Fruit fly (Drosophila melanogaster) whole organism, embryonic: ENCODE results near the gene Mst85C.

ENCODE experiments used
- B-H2 ChIP-seq: fragments of 200-800 bp; sonication (Bioruptor generic); optimal IDR thresholded peaks from 2 replicates; lab custom pipeline; 2018; ENCODE audit warnings: missing biosample characterization, mild to moderate bottlenecking, missing genetic modification characterization
- CG10321 ChIP-seq: fragments of 200-800 bp; sonication (Bioruptor generic); IDR thresholded peaks from 2 replicates; pipeline ENCODE4 v1.3.6; 2022; ENCODE audit warnings: missing biosample characterization, missing genetic modification characterization
- CG10462 ChIP-seq: fragments of 200-800 bp; sonication (Bioruptor generic); optimal IDR thresholded peaks from 2 replicates; lab custom pipeline; 2016; ENCODE audit warnings: missing biosample characterization, missing genetic modification characterization
- CG10959 ChIP-seq: fragments of 200-800 bp; sonication (Bioruptor generic); IDR thresholded peaks from 2 replicates; pipeline ENCODE4 v1.3.6; 2022; ENCODE audit warnings: missing biosample characterization, missing genetic modification characterization
- CG11695 ChIP-seq: fragments of 200-800 bp; sonication (Bioruptor generic); IDR thresholded peaks from 3 replicates; pipeline ENCODE4 v1.3.6; 2022; ENCODE audit warnings: missing biosample characterization, missing genetic modification characterization
- CG12071 ChIP-seq: fragments of 200-800 bp; sonication (Bioruptor generic); optimal IDR thresholded peaks from 3 replicates; lab custom pipeline; 2018; ENCODE audit warnings: missing biosample characterization, mild to moderate bottlenecking, missing genetic modification characterization
- CG12219 ChIP-seq: fragments of 200-800 bp; sonication (Bioruptor generic); optimal IDR thresholded peaks from 3 replicates; lab custom pipeline; 2018; ENCODE audit warnings: missing biosample characterization, mild to moderate bottlenecking, missing genetic modification characterization
- CG13424 ChIP-seq: fragments of 200-800 bp; sonication (Bioruptor generic); optimal IDR thresholded peaks from 2 replicates; lab custom pipeline; 2019; ENCODE audit warnings: missing biosample characterization, mild to moderate bottlenecking, missing genetic modification characterization, moderate library complexity
- CG13775 ChIP-seq: fragments of 200-800 bp; sonication (Bioruptor generic); optimal IDR thresholded peaks from 3 replicates; lab custom pipeline; 2017; ENCODE audit warnings: missing biosample characterization, mild to moderate bottlenecking, missing genetic modification characterization
- CG14014 ChIP-seq: fragments of 200-800 bp; sonication (Bioruptor generic); IDR thresholded peaks from 2 replicates; pipeline ENCODE4 v1.3.6; 2022; ENCODE audit warnings: missing biosample characterization, missing genetic modification characterization
- CG15479 ChIP-seq: fragments of 200-800 bp; sonication (Bioruptor generic); optimal IDR thresholded peaks from 3 replicates; lab custom pipeline; 2019; ENCODE audit warnings: missing biosample characterization, mild to moderate bottlenecking, missing genetic modification characterization, moderate library complexity
- CG16813 ChIP-seq: fragments of 200-800 bp; sonication (Bioruptor generic); IDR thresholded peaks from 3 replicates; pipeline ENCODE4 v1.3.6; 2022; ENCODE audit warnings: missing biosample characterization, missing genetic modification characterization; ENCODE audit not compliant: partially characterized antibody
- CG18262 ChIP-seq: fragments of 200-800 bp; optimal IDR thresholded peaks from 3 replicates; lab custom pipeline; 2019; ENCODE audit warnings: missing biosample characterization, mild to moderate bottlenecking, missing genetic modification characterization, moderate library complexity
- CG18619 ChIP-seq: fragments of 200-800 bp; sonication (Bioruptor generic); optimal IDR thresholded peaks from 3 replicates; lab custom pipeline; 2017; ENCODE audit warnings: missing biosample characterization, mild to moderate bottlenecking, missing genetic modification characterization
- CG3163 ChIP-seq: fragments of 200-800 bp; sonication (Bioruptor generic); optimal IDR thresholded peaks from 3 replicates; lab custom pipeline; 2016; ENCODE audit warnings: missing biosample characterization, missing genetic modification characterization
- CG43689 ChIP-seq: fragments of 200-800 bp; sonication (Bioruptor generic); IDR thresholded peaks from 2 replicates; pipeline ENCODE4 v1.3.6; 2022; ENCODE audit warnings: missing biosample characterization, missing genetic modification characterization
- CG4424 ChIP-seq: fragments of 200-800 bp; sonication (Bioruptor generic); optimal IDR thresholded peaks from 3 replicates; lab custom pipeline; 2016; ENCODE audit warnings: missing biosample characterization, missing genetic modification characterization
- CG8359 ChIP-seq: fragments of 200-800 bp; sonication (Bioruptor generic); optimal IDR thresholded peaks from 2 replicates; lab custom pipeline; 2017; ENCODE audit warnings: missing biosample characterization, mild to moderate bottlenecking, missing genetic modification characterization, borderline replicate concordance
- CG9727 ChIP-seq: fragments of 200-800 bp; sonication (Bioruptor generic); optimal IDR thresholded peaks from 3 replicates; lab custom pipeline; 2017; ENCODE audit warnings: missing biosample characterization, mild to moderate bottlenecking, missing genetic modification characterization
- Dref ChIP-seq: fragments of 200-800 bp; sonication (Bioruptor generic); IDR thresholded peaks from 2 replicates; pipeline ENCODE4 v1.3.6; 2022; ENCODE audit warnings: missing biosample characterization, missing genetic modification characterization
- Eip74EF ChIP-seq, 2 experiments: fragments of 200-800 bp in 1 of 2; fragments of >200 bp in 1 of 2; sonication (Bioruptor generic) in 1 of 2; optimal IDR thresholded peaks; 2 replicates each; lab custom pipeline; 2017 to 2019; ENCODE audit warnings: missing biosample characterization in 2 of 2, missing genetic modification characterization in 2 of 2, mild to moderate bottlenecking in 1 of 2, moderate library complexity in 1 of 2
- GATAe ChIP-seq: fragments of 200-800 bp; sonication (Bioruptor generic); conservative IDR thresholded peaks from 2 replicates; pipeline ENCODE4 v1.3.6; 2022; ENCODE audit warnings: missing biosample characterization, missing genetic modification characterization
- HLH3B ChIP-seq: fragments of 200-800 bp; sonication (Bioruptor generic); IDR thresholded peaks from 2 replicates; pipeline ENCODE4 v1.3.6; 2022; ENCODE audit warnings: missing biosample characterization, missing genetic modification characterization
- Hr78 ChIP-seq, 2 experiments: fragments of 200-800 bp in 1 of 2; fragments of >200 bp in 1 of 2; sonication (Bioruptor generic) in 1 of 2; optimal IDR thresholded peaks; 2 replicates each; lab custom pipeline; 2017 to 2019; ENCODE audit warnings: missing biosample characterization in 2 of 2, missing genetic modification characterization in 2 of 2, mild to moderate bottlenecking in 1 of 2, moderate library complexity in 1 of 2
- Lim3 ChIP-seq: fragments of 200-800 bp; sonication (Bioruptor generic); IDR thresholded peaks from 2 replicates; pipeline ENCODE4 v1.3.6; 2022; ENCODE audit warnings: missing biosample characterization, missing genetic modification characterization
- MESR4 ChIP-seq: fragments of 200-800 bp; sonication (Bioruptor generic); optimal IDR thresholded peaks from 2 replicates; lab custom pipeline; 2018; ENCODE audit warnings: missing biosample characterization, mild to moderate bottlenecking, missing genetic modification characterization, moderate library complexity
- Mad ChIP-seq: fragments of 200-800 bp; sonication (Bioruptor generic); optimal IDR thresholded peaks from 2 replicates; lab custom pipeline; 2016; ENCODE audit warnings: missing biosample characterization, missing genetic modification characterization
- Mes4 ChIP-seq: fragments of 200-800 bp; sonication (Bioruptor generic); optimal IDR thresholded peaks from 2 replicates; lab custom pipeline; 2016; ENCODE audit warnings: missing biosample characterization, missing genetic modification characterization
- NfI ChIP-seq: fragments of 200-800 bp; sonication (Bioruptor generic); optimal IDR thresholded peaks from 3 replicates; lab custom pipeline; 2018; ENCODE audit warnings: missing biosample characterization, mild to moderate bottlenecking, missing genetic modification characterization, moderate library complexity
- Rx ChIP-seq: fragments of 200-800 bp; sonication (Bioruptor generic); IDR thresholded peaks from 2 replicates; pipeline ENCODE4 v1.3.6; 2022; ENCODE audit warnings: missing biosample characterization, missing genetic modification characterization
- Scr ChIP-seq: fragments of 200-800 bp; sonication (Bioruptor generic); IDR thresholded peaks from 2 replicates; pipeline ENCODE4 v1.3.6; 2022; ENCODE audit warnings: missing biosample characterization, missing genetic modification characterization; ENCODE audit not compliant: partially characterized antibody
- Usf ChIP-seq: fragments of 200-800 bp; sonication (Bioruptor generic); optimal IDR thresholded peaks from 2 replicates; lab custom pipeline; 2017; ENCODE audit warnings: missing genotype, missing biosample characterization, missing genetic modification characterization
- ash1 ChIP-seq: fragments of 200-800 bp; sonication (Bioruptor generic); optimal IDR thresholded peaks from 2 replicates; lab custom pipeline; 2018; ENCODE audit warnings: missing biosample characterization, mild to moderate bottlenecking, missing genetic modification characterization
- bcd ChIP-seq: fragments of 200-800 bp; sonication (Bioruptor generic); optimal IDR thresholded peaks from 2 replicates; lab custom pipeline; 2017; ENCODE audit warnings: missing biosample characterization, mild to moderate bottlenecking, missing genetic modification characterization
- fru ChIP-seq: fragments of >200 bp; optimal IDR thresholded peaks from 2 replicates; lab custom pipeline; 2017
- h ChIP-seq: fragments of >200 bp; optimal IDR thresholded peaks from 2 replicates; lab custom pipeline; 2017
- hkb ChIP-seq, 2 experiments: fragments of 200-800 bp in 1 of 2; fragments of >200 bp in 1 of 2; sonication (Bioruptor generic) in 1 of 2; IDR thresholded peaks in 1 of 2; optimal IDR thresholded peaks in 1 of 2; 2 replicates each; pipeline versions ENCODE4 v1.3.6 to Lab custom; 2017 to 2022; ENCODE audit warnings: missing biosample characterization in 1 of 2, missing genetic modification characterization in 1 of 2
- lilli ChIP-seq: fragments of 200-800 bp; sonication (Bioruptor generic); optimal IDR thresholded peaks from 3 replicates; lab custom pipeline; 2016; ENCODE audit warnings: missing biosample characterization, missing genetic modification characterization
- odd ChIP-seq: fragments of 200-800 bp; sonication (Bioruptor generic); optimal IDR thresholded peaks from 2 replicates; lab custom pipeline; 2017; ENCODE audit warnings: missing biosample characterization, mild to moderate bottlenecking, missing genetic modification characterization
- phol ChIP-seq: fragments of 200-800 bp; sonication (Bioruptor generic); optimal IDR thresholded peaks from 3 replicates; lab custom pipeline; 2018; ENCODE audit warnings: missing biosample characterization, mild to moderate bottlenecking, missing genetic modification characterization, moderate library complexity
- schlank ChIP-seq: fragments of 200-800 bp; sonication (Bioruptor generic); optimal IDR thresholded peaks from 2 replicates; lab custom pipeline; 2018; ENCODE audit warnings: missing biosample characterization, mild to moderate bottlenecking, missing genetic modification characterization
- sim ChIP-seq: fragments of 200-800 bp; sonication (Bioruptor generic); IDR thresholded peaks from 2 replicates; pipeline ENCODE4 v1.3.6; 2022; ENCODE audit warnings: missing biosample characterization, missing genetic modification characterization
- usp ChIP-seq: fragments of >200 bp; optimal IDR thresholded peaks from 2 replicates; lab custom pipeline; 2017; ENCODE audit warnings: missing biosample characterization, missing genetic modification characterization
- zen2 ChIP-seq: fragments of 200-800 bp; sonication (Bioruptor generic); IDR thresholded peaks from 3 replicates; pipeline ENCODE4 v1.3.6; 2022; ENCODE audit warnings: missing biosample characterization, missing genetic modification characterization; ENCODE audit not compliant: partially characterized antibody
- zfh2 ChIP-seq: fragments of 200-800 bp; sonication (Bioruptor generic); optimal IDR thresholded peaks from 2 replicates; lab custom pipeline; 2016; ENCODE audit warnings: missing biosample characterization, missing genetic modification characterization

Mst85C gene

dm6 chr3R:9031797-9032418 is 16.5 kb upstream of the Mst85C start (continued):
- peak in 1 of 2 experiments; percentile 68 for TF ChIP-seq Eip74EF (GFP tag; optimal IDR thresholded peaks at IDR 0.05; lab: Kevin White, UChicago)

DNA sequence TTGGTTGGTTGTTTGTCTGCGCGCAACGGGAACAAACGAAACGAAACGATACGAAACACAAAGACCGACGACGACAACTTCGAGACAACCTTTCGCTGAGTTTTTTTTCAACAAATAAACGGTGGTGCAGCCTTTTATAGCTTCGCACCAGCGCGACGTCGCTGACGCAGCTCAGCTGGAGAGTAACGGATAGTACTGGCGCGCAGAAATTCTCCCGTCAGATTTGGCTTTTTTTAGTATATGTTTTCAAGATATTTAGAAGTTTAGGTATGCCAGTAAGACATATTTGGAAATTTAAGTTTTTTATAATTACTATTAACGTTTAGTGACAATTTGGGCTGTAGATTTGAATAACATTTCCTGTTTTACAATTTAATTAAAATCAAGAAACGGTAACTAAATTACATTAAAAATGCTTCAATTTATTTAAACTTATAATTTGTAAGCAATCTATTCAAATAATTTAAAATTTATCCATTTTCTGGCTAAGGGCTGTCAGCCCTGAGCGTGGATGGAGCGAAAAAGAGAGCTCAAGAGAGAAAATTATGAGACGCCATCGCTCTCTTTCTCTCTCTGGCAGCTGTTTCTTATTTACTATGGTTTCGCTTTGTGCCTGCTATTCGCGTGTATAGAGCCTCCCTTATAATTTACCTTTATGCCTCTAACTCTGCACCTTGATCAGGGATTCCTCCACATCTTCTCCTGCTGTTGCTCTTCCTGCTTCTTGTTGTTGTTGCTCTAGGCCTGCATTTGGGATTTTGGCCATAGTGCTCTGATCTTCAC is 14.6 kb upstream of the Mst85C start:
- TF ChIP-seq CG10462 (GFP tag; lab: Kevin White, UChicago) (peak; percentile 43), sim (GFP tag; lab: Robert Waterston, UW) (0 out of 2 replicates have a peak, but pooled peaks have one; percentile 28), zen2 (GFP tag; lab: Robert Waterston, UW) (no peak), CG13424 (tag; lab: Kevin White, UChicago) (peak; percentile 93), lilli (GFP tag; lab: Kevin White, UChicago) (peak; percentile 73), CG13775 (GFP tag; lab: Kevin White, UChicago) (peak; percentile 80), h (lab: Kevin White, UChicago) (no peak), CG12071 (GFP tag; lab: Kevin White, UChicago) (no peak), B-H2 (GFP tag; lab: Kevin White, UChicago) (peak; percentile 71), Mad (GFP tag; lab: Kevin White, UChicago) (peak; percentile 50), odd (GFP tag; lab: Kevin White, UChicago) (peak; percentile 89), CG3163 (GFP tag; lab: Kevin White, UChicago) (peak; percentile 32), CG15479 (peak; percentile 81), Dref (GFP tag; lab: Robert Waterston, UW) (no peak), CG43689 (no peak), Rx (GFP tag; lab: Robert Waterston, UW) (no peak), NfI (GFP tag; lab: Kevin White, UChicago) (peak; percentile 78), CG10321 (GFP tag; lab: Robert Waterston, UW) (no peak), Lim3 (no peak), fru (lab: Kevin White, UChicago) (no peak), CG16813 (GFP tag; lab: Robert Waterston, UW) (no peak), CG10959 (GFP tag; lab: Robert Waterston, UW) (no peak), CG4424 (GFP tag; lab: Kevin White, UChicago) (peak; percentile 77), usp (no peak), CG12219 (GFP tag; lab: Kevin White, UChicago) (peak; percentile 65), CG11695 (GFP tag; lab: Robert Waterston, UW) (peak; percentile 80), ash1 (GFP tag; lab: Kevin White, UChicago) (peak; percentile 81), phol (tag; lab: Kevin White, UChicago) (peak; percentile 87), GATAe (GFP tag; lab: Robert Waterston, UW) (no peak), CG8359 (GFP tag; lab: Kevin White, UChicago) (peak; percentile 59), zfh2 (GFP tag; lab: Kevin White, UChicago) (peak; percentile 36), CG18619 (peak; percentile 83), Scr (no peak), CG9727 (GFP tag; lab: Kevin White, UChicago) (peak; percentile 84), Usf (GFP tag; lab: Kevin White, UChicago) (peak; percentile 62), CG18262 (tag; lab: Kevin White, UChicago) (peak; percentile 94), HLH3B (peak; percentile 43; the same call in 1 of the 2 replicates), bcd (GFP tag; lab: Kevin White, UChicago) (peak; percentile 82), CG14014 (GFP tag; lab: Robert Waterston, UW) (peak; percentile 51; the same call in 1 of the 2 replicates), Mes4 (GFP tag; lab: Kevin White, UChicago) (peak; percentile 50), MESR4 (GFP tag; lab: Kevin White, UChicago) (peak; percentile 7), schlank (peak; percentile 15), Hr78 (GFP tag; optimal IDR thresholded peaks at IDR 0.05; lab: Kevin White, UChicago) (peak in 1 of 2 experiments; percentile 74), hkb (optimal IDR thresholded peaks at IDR 0.05; lab: Kevin White, UChicago) (no peak), hkb (GFP tag; IDR thresholded peaks at IDR 0.05; lab: Robert Waterston, UW) (peak; percentile 41; the same call in 1 of the 2 replicates)
